Fruit fly (Drosophila melanogaster): ENCODE measurements around the gene CG13875.

CG13875 gene

dm6 chr3L:174501-174900, 5.2 kb upstream of the CG13875 start (continued):
- TF ChIP-seq dan (GFP tag; IDR thresholded peaks at IDR 0.05) (no peak), dysf (GFP tag; IDR thresholded peaks at IDR 0.05) (no peak), CG2202 (tag; optimal IDR thresholded peaks at IDR 0.05) (no peak), fu2 (GFP tag; optimal IDR thresholded peaks at IDR 0.05) (no peak), bowl (GFP tag; IDR thresholded peaks at IDR 0.05) (no peak), D19A (tag; optimal IDR thresholded peaks at IDR 0.05) (peak; percentile 23), Max (GFP tag; optimal IDR thresholded peaks at IDR 0.05) (no peak), CG33557 (GFP tag; optimal IDR thresholded peaks at IDR 0.05) (no peak), kni (GFP tag; optimal IDR thresholded peaks at IDR 0.05) (no peak), Lhr (GFP tag; optimal IDR thresholded peaks at IDR 0.05) (no peak), lov (optimal IDR thresholded peaks at IDR 0.05) (no peak), lov (GFP tag; IDR thresholded peaks at IDR 0.05) (no peak), CG11456 (GFP tag; IDR thresholded peaks at IDR 0.05) (no peak), CG16815 (GFP tag; optimal IDR thresholded peaks at IDR 0.05) (no peak), Fer2 (tag; optimal IDR thresholded peaks at IDR 0.05) (no peak), ttk (GFP tag; IDR thresholded peaks at IDR 0.05) (no peak), wek (GFP tag; optimal IDR thresholded peaks at IDR 0.05) (no peak), sim (GFP tag; IDR thresholded peaks at IDR 0.05) (no peak), ab (GFP tag; optimal IDR thresholded peaks at IDR 0.05) (no peak), CG11695 (GFP tag; IDR thresholded peaks at IDR 0.05) (no peak; the same call in 2 of the 3 replicates), CG32772 (GFP tag; IDR thresholded peaks at IDR 0.05) (no peak), HLH3B (GFP tag; IDR thresholded peaks at IDR 0.05) (no peak), Gsc (GFP tag; IDR thresholded peaks at IDR 0.05) (no peak), odd (GFP tag; optimal IDR thresholded peaks at IDR 0.05) (no peak), CG32767 (GFP tag; IDR thresholded peaks at IDR 0.05) (no peak), ro (GFP tag; IDR thresholded peaks at IDR 0.05) (no peak), pfk (GFP tag; optimal IDR thresholded peaks at IDR 0.05) (no peak), slou (GFP tag; optimal IDR thresholded peaks at IDR 0.05) (no peak), kah (GFP tag; optimal IDR thresholded peaks at IDR 0.05) (no peak), Hey (tag; optimal IDR thresholded peaks at IDR 0.05) (no peak), CG6272 (GFP tag; IDR thresholded peaks at IDR 0.05) (no peak), CG8290 (GFP tag; optimal IDR thresholded peaks at IDR 0.05) (no peak), CG8290 (tag; optimal IDR thresholded peaks at IDR 0.05) (no peak), Ravus (GFP tag; IDR thresholded peaks at IDR 0.05) (no peak), CG10654 (GFP tag; optimal IDR thresholded peaks at IDR 0.05) (no peak), CG14860 (GFP tag; IDR thresholded peaks at IDR 0.05; ENCODE audit: partially characterized antibody) (peak; percentile 85), CG9437 (GFP tag; optimal IDR thresholded peaks at IDR 0.05) (no peak), insv (GFP tag; optimal IDR thresholded peaks at IDR 0.05) (no peak), ap (GFP tag; IDR thresholded peaks at IDR 0.05) (no peak), CG18262 (tag; optimal IDR thresholded peaks at IDR 0.05) (no peak), cad (GFP tag; optimal IDR thresholded peaks at IDR 0.05) (no peak), trem (tag; optimal IDR thresholded peaks at IDR 0.05) (peak; percentile 67), CG2875 (GFP tag; optimal IDR thresholded peaks at IDR 0.05) (no peak), Mrtf (GFP tag; IDR thresholded peaks at IDR 0.05) (no peak), CG1529 (GFP tag; optimal IDR thresholded peaks at IDR 0.05) (no peak), ssp (GFP tag; IDR thresholded peaks at IDR 0.05) (no peak), CG12299 (tag; optimal IDR thresholded peaks at IDR 0.05) (no peak), row (GFP tag; IDR thresholded peaks at IDR 0.05) (no peak; the same call in 2 of the 3 replicates), z (GFP tag; IDR thresholded peaks at IDR 0.05) (no peak), NK7.1 (GFP tag; optimal IDR thresholded peaks at IDR 0.05) (no peak), Sin3A (optimal IDR thresholded peaks at IDR 0.05) (no peak), CG10431 (GFP tag; optimal IDR thresholded peaks at IDR 0.05) (no peak), Neu2 (GFP tag; optimal IDR thresholded peaks at IDR 0.05; ENCODE audit: borderline replicate concordance) (no peak), dpn (GFP tag; optimal IDR thresholded peaks at IDR 0.05) (no peak)

Data from whole organism, embryonic.